Fruit fly (Drosophila melanogaster) Kc167 (cell line): ENCODE results near the gene sick.

Source experiments
- Sin3A ChIP-seq: fragments of >200 bp; optimal IDR thresholded peaks from 2 replicates; lab custom pipeline; 2018; ENCODE audit warnings: missing external identifiers
- psq ChIP-seq: fragments of >200 bp; optimal IDR thresholded peaks from 2 replicates; lab custom pipeline; 2017; ENCODE audit warnings: missing external identifiers

dm6 chr2L:19869937-19870336 is 73.8 kb downstream of the sick start:
- TF ChIP-seq psq (no peak), Sin3A (lab: Kevin White, UChicago) (no peak)
